Fruit fly (Drosophila melanogaster) whole organism, embryonic: ENCODE data around the gene CG4854.

ENCODE experiments used
- CG10209 ChIP-seq: fragments of 200-800 bp; sonication (Bioruptor generic); optimal IDR thresholded peaks from 3 replicates; lab custom pipeline; 2017; ENCODE audit warnings: missing biosample characterization, mild to moderate bottlenecking, missing genetic modification characterization, missing genetic modification reagents
- CG10274 ChIP-seq: fragments of 200-800 bp; sonication (Bioruptor generic); optimal IDR thresholded peaks from 3 replicates; lab custom pipeline; 2017; ENCODE audit warnings: missing biosample characterization, mild to moderate bottlenecking, missing genetic modification characterization
- CG10366 ChIP-seq: fragments of 200-800 bp; sonication (Bioruptor generic); IDR thresholded peaks from 2 replicates; pipeline ENCODE4 v1.3.6; 2022; ENCODE audit warnings: missing biosample characterization, missing genetic modification characterization
- CG10462 ChIP-seq: fragments of 200-800 bp; sonication (Bioruptor generic); optimal IDR thresholded peaks from 2 replicates; lab custom pipeline; 2016; ENCODE audit warnings: missing biosample characterization, missing genetic modification characterization
- CG11398 ChIP-seq: fragments of 200-800 bp; sonication (Bioruptor generic); optimal IDR thresholded peaks from 2 replicates; lab custom pipeline; 2016; ENCODE audit warnings: missing biosample characterization, missing genetic modification characterization
- CG12744 ChIP-seq: fragments of 200-800 bp; sonication (Bioruptor generic); optimal IDR thresholded peaks from 2 replicates; lab custom pipeline; 2016; ENCODE audit warnings: missing biosample characterization, missing genetic modification characterization
- CG13287 ChIP-seq: fragments of 200-800 bp; sonication (Bioruptor generic); IDR thresholded peaks from 2 replicates; pipeline ENCODE4 v1.3.6; 2022; ENCODE audit warnings: missing biosample characterization, missing genetic modification characterization; ENCODE audit not compliant: partially characterized antibody
- CG14014 ChIP-seq: fragments of 200-800 bp; sonication (Bioruptor generic); IDR thresholded peaks from 2 replicates; pipeline ENCODE4 v1.3.6; 2022; ENCODE audit warnings: missing biosample characterization, missing genetic modification characterization
- CG16815 ChIP-seq: fragments of 200-800 bp; sonication (Bioruptor generic); optimal IDR thresholded peaks from 3 replicates; lab custom pipeline; 2017; ENCODE audit warnings: missing biosample characterization, mild to moderate bottlenecking, missing genetic modification characterization
- CG16863 ChIP-seq: fragments of 200-800 bp; sonication (Bioruptor generic); optimal IDR thresholded peaks from 3 replicates; lab custom pipeline; 2016; ENCODE audit warnings: missing biosample characterization, missing genetic modification characterization
- CG17359 ChIP-seq: fragments of 200-800 bp; sonication (Bioruptor generic); optimal IDR thresholded peaks from 3 replicates; lab custom pipeline; 2018; ENCODE audit warnings: missing biosample characterization, mild to moderate bottlenecking, missing genetic modification characterization, moderate library complexity
- CG17568 ChIP-seq: fragments of 200-800 bp; sonication (Bioruptor generic); optimal IDR thresholded peaks from 2 replicates; lab custom pipeline; 2018; ENCODE audit warnings: missing biosample characterization, mild to moderate bottlenecking, missing genetic modification characterization, moderate library complexity
- CG17912 ChIP-seq: fragments of 200-800 bp; sonication (Bioruptor generic); optimal IDR thresholded peaks from 2 replicates; lab custom pipeline; 2018; ENCODE audit warnings: missing biosample characterization, mild to moderate bottlenecking, missing genetic modification characterization
- CG2116 ChIP-seq: fragments of 200-800 bp; sonication (Bioruptor generic); optimal IDR thresholded peaks from 3 replicates; lab custom pipeline; 2018; ENCODE audit warnings: missing biosample characterization, mild to moderate bottlenecking, missing genetic modification characterization
- CG2129 ChIP-seq: fragments of 200-800 bp; sonication (Bioruptor generic); IDR thresholded peaks from 2 replicates; pipeline ENCODE4 v1.3.6; 2022; ENCODE audit warnings: missing biosample characterization, missing genetic modification characterization; ENCODE audit not compliant: partially characterized antibody
- CG2875 ChIP-seq: fragments of 200-800 bp; sonication (Bioruptor generic); optimal IDR thresholded peaks from 2 replicates; lab custom pipeline; 2017; ENCODE audit warnings: missing biosample characterization, mild to moderate bottlenecking, missing genetic modification characterization, missing genetic modification reagents
- CG4360 ChIP-seq: fragments of 200-800 bp; sonication (Bioruptor generic); IDR thresholded peaks from 2 replicates; pipeline ENCODE4 v1.3.6; 2022; ENCODE audit warnings: missing biosample characterization, missing genetic modification characterization
- CG4820 ChIP-seq: fragments of 200-800 bp; sonication (Bioruptor generic); optimal IDR thresholded peaks from 3 replicates; lab custom pipeline; 2016; ENCODE audit warnings: missing biosample characterization, missing genetic modification characterization
- CG6272 ChIP-seq: fragments of 200-800 bp; sonication (Bioruptor generic); IDR thresholded peaks from 2 replicates; pipeline ENCODE4 v1.3.6; 2022; ENCODE audit warnings: missing biosample characterization, missing genetic modification characterization
- CG6654 ChIP-seq: fragments of 200-800 bp; sonication (Bioruptor generic); optimal IDR thresholded peaks from 2 replicates; lab custom pipeline; 2017; ENCODE audit warnings: missing biosample characterization, mild to moderate bottlenecking, missing genetic modification characterization
- CG6854 ChIP-seq: fragments of 200-800 bp; sonication (Bioruptor generic); optimal IDR thresholded peaks from 3 replicates; lab custom pipeline; 2017; ENCODE audit warnings: missing biosample characterization, mild to moderate bottlenecking, missing genetic modification characterization
- CG8388 ChIP-seq: fragments of 200-800 bp; sonication (Bioruptor generic); optimal IDR thresholded peaks from 2 replicates; lab custom pipeline; 2019; ENCODE audit warnings: missing biosample characterization, mild to moderate bottlenecking, missing genetic modification characterization, moderate library complexity
- CG9876 ChIP-seq: fragments of 200-800 bp; sonication (Bioruptor generic); optimal IDR thresholded peaks from 2 replicates; lab custom pipeline; 2016; ENCODE audit warnings: missing biosample characterization, missing genetic modification characterization
- CkIIα-i1 ChIP-seq: fragments of 200-800 bp; sonication (Bioruptor generic); IDR thresholded peaks from 2 replicates; pipeline ENCODE4 v1.3.6; 2022; ENCODE audit warnings: missing biosample characterization, missing genetic modification characterization
- Dfd ChIP-seq, 2 experiments: fragments of >200 bp; optimal IDR thresholded peaks; 2 replicates each; lab custom pipeline; 2017; ENCODE audit warnings: missing biosample characterization in 2 of 2, missing genetic modification characterization in 2 of 2
- Doc2 ChIP-seq: fragments of 200-800 bp; sonication (Bioruptor generic); IDR thresholded peaks from 2 replicates; pipeline ENCODE4 v1.3.6; 2022; ENCODE audit warnings: missing biosample characterization, missing genetic modification characterization
- Dref ChIP-seq: fragments of 200-800 bp; sonication (Bioruptor generic); IDR thresholded peaks from 2 replicates; pipeline ENCODE4 v1.3.6; 2022; ENCODE audit warnings: missing biosample characterization, missing genetic modification characterization
- Ets97D ChIP-seq: fragments of 200-800 bp; sonication (Bioruptor generic); optimal IDR thresholded peaks from 3 replicates; lab custom pipeline; 2016; ENCODE audit warnings: missing biosample characterization, missing genetic modification characterization
- Hey ChIP-seq: fragments of 200-800 bp; sonication (Bioruptor generic); optimal IDR thresholded peaks from 3 replicates; lab custom pipeline; 2018; ENCODE audit warnings: missing biosample characterization, mild to moderate bottlenecking, missing genetic modification characterization
- Hr3 ChIP-seq: fragments of 200-800 bp; sonication (Bioruptor generic); optimal IDR thresholded peaks from 3 replicates; lab custom pipeline; 2016; ENCODE audit warnings: missing biosample characterization, missing genetic modification characterization
- Myb ChIP-seq: fragments of 200-800 bp; sonication (Bioruptor generic); optimal IDR thresholded peaks from 2 replicates; lab custom pipeline; 2016; ENCODE audit warnings: missing biosample characterization, missing genetic modification characterization
- NFAT ChIP-seq: fragments of 200-800 bp; sonication (Bioruptor generic); IDR thresholded peaks from 2 replicates; pipeline ENCODE4 v1.3.6; 2022; ENCODE audit warnings: missing biosample characterization, missing genetic modification characterization
- NK7.1 ChIP-seq: fragments of 200-800 bp; sonication (Bioruptor generic); optimal IDR thresholded peaks from 3 replicates; lab custom pipeline; 2016; ENCODE audit warnings: missing biosample characterization, missing genetic modification characterization
- Oli ChIP-seq: fragments of 200-800 bp; sonication (Bioruptor generic); optimal IDR thresholded peaks from 2 replicates; lab custom pipeline; 2018; ENCODE audit warnings: missing biosample characterization, mild to moderate bottlenecking, missing genetic modification characterization, moderate library complexity
- Sin3A ChIP-seq: fragments of >200 bp; optimal IDR thresholded peaks from 2 replicates; lab custom pipeline; 2018
- Sox102F ChIP-seq: fragments of 200-800 bp; sonication (Bioruptor generic); optimal IDR thresholded peaks from 2 replicates; lab custom pipeline; 2018; ENCODE audit warnings: missing biosample characterization, mild to moderate bottlenecking, missing genetic modification characterization, moderate library complexity
- az2 ChIP-seq: fragments of 200-800 bp; sonication (Bioruptor generic); optimal IDR thresholded peaks from 3 replicates; lab custom pipeline; 2016; ENCODE audit warnings: missing biosample characterization, missing genetic modification characterization
- bbx ChIP-seq: fragments of 200-800 bp; sonication (Bioruptor generic); IDR thresholded peaks from 2 replicates; pipeline ENCODE4 v1.3.6; 2022; ENCODE audit warnings: missing biosample characterization, missing genetic modification characterization; ENCODE audit not compliant: partially characterized antibody
- bsh ChIP-seq, 2 experiments: fragments of 200-800 bp; sonication (Bioruptor generic); optimal IDR thresholded peaks; 2 replicates each; lab custom pipeline; 2017 to 2018; ENCODE audit warnings: mild to moderate bottlenecking in 2 of 2, missing biosample characterization in 2 of 2, missing genetic modification characterization in 2 of 2, moderate library complexity in 1 of 2
- chinmo ChIP-seq: fragments of 200-800 bp; sonication (Bioruptor generic); IDR thresholded peaks from 4 replicates; pipeline ENCODE4 v1.3.6; 2022; ENCODE audit warnings: missing biosample characterization, missing genetic modification characterization; ENCODE audit not compliant: partially characterized antibody
- ci ChIP-seq: fragments of 200-800 bp; sonication (Bioruptor generic); IDR thresholded peaks from 3 replicates; pipeline ENCODE4 v1.3.6; 2022; ENCODE audit warnings: missing biosample characterization, missing genetic modification characterization
- dmrt11E ChIP-seq: fragments of 200-800 bp; sonication (Bioruptor generic); optimal IDR thresholded peaks from 3 replicates; lab custom pipeline; 2018; ENCODE audit warnings: missing biosample characterization, mild to moderate bottlenecking, missing genetic modification characterization, moderate library complexity
- ewg ChIP-seq: fragments of 200-800 bp; sonication (Bioruptor generic); optimal IDR thresholded peaks from 3 replicates; lab custom pipeline; 2017; ENCODE audit warnings: mild to moderate bottlenecking, missing biosample characterization, missing genetic modification reagents, missing genetic modification characterization
- repo ChIP-seq: fragments of 200-800 bp; sonication (Bioruptor generic); optimal IDR thresholded peaks from 2 replicates; lab custom pipeline; 2016; ENCODE audit warnings: missing biosample characterization, missing genetic modification characterization
- ro ChIP-seq: fragments of 200-800 bp; sonication (Bioruptor generic); IDR thresholded peaks from 2 replicates; pipeline ENCODE4 v1.3.6; 2022; ENCODE audit warnings: missing biosample characterization, missing genetic modification characterization
- row ChIP-seq: fragments of 200-800 bp; sonication (Bioruptor generic); IDR thresholded peaks from 3 replicates; pipeline ENCODE4 v1.3.6; 2022; ENCODE audit warnings: missing biosample characterization, missing genetic modification characterization
- run ChIP-seq: fragments of 200-800 bp; sonication (Bioruptor generic); optimal IDR thresholded peaks from 3 replicates; lab custom pipeline; 2018; ENCODE audit warnings: missing biosample characterization, mild to moderate bottlenecking, missing genetic modification characterization
- sna ChIP-seq: fragments of 200-800 bp; sonication (Bioruptor generic); IDR thresholded peaks from 2 replicates; pipeline ENCODE4 v1.3.6; 2022; ENCODE audit warnings: missing biosample characterization, missing genetic modification characterization; ENCODE audit not compliant: partially characterized antibody
- trem ChIP-seq: fragments of 200-800 bp; optimal IDR thresholded peaks from 3 replicates; lab custom pipeline; 2019; ENCODE audit warnings: missing biosample characterization, mild to moderate bottlenecking, missing genetic modification characterization, moderate library complexity
- unc-4 ChIP-seq: fragments of 200-800 bp; sonication (Bioruptor generic); IDR thresholded peaks from 2 replicates; pipeline ENCODE4 v1.3.6; 2022; ENCODE audit warnings: missing biosample characterization, missing genetic modification characterization; ENCODE audit not compliant: partially characterized antibody
- vvl ChIP-seq: fragments of 200-800 bp; sonication (Bioruptor generic); IDR thresholded peaks from 2 replicates; pipeline ENCODE4 v1.3.6; 2022; ENCODE audit warnings: missing biosample characterization, missing genetic modification characterization

The CG4854 gene

DNA sequence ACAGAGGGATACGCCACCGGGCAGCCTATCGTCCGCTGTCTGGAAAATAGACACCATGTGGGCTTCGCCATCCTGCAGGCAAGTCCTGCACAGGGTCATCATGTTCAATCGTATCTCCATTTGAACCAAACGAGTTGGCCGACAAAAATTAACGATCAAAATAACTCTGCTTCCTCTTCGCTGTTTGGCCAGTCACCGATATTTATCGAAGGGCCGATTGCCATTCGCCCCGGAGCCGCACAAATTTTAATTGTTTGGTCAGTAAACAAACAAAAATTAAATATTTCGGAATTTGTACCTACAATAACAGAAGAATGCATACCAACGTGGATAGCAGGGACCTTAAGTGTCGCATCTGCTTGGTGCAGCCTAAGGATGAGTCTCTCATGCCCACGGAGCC lies at the start of gene CG4854, which contains the start of gene CG4424 (continued):
- no peak for TF ChIP-seq CG10366 (GFP tag; lab: Robert Waterston, UW)
- TF ChIP-seq CG17568 (GFP tag; lab: Kevin White, UChicago), result no peak
- no peak for TF ChIP-seq CG10209 (GFP tag; lab: Kevin White, UChicago)
- TF ChIP-seq sna (GFP tag; lab: Robert Waterston, UW), result no peak
- no peak for TF ChIP-seq CG4820
- TF ChIP-seq Dfd (GFP tag; optimal IDR thresholded peaks at IDR 0.05; lab: Kevin White, UChicago), result no peak
- no peak for TF ChIP-seq chinmo (GFP tag; lab: Robert Waterston, UW)
- TF ChIP-seq CkIIα-i1 (GFP tag; lab: Robert Waterston, UW), result no peak
- TF ChIP-seq unc-4, result peak; percentile 30; the same call in 1 of the 2 replicates
- no peak for TF ChIP-seq Hr3 (GFP tag; lab: Kevin White, UChicago)
- no peak for TF ChIP-seq CG17912 (GFP tag; lab: Kevin White, UChicago)
- no peak for TF ChIP-seq CG2116 (GFP tag; lab: Kevin White, UChicago)
- 0 out of 3 replicates have a peak, but pooled peaks have one; percentile 32 for TF ChIP-seq row (GFP tag; lab: Robert Waterston, UW)
- TF ChIP-seq Dref (GFP tag; lab: Robert Waterston, UW), result peak; percentile 60
- TF ChIP-seq CG10274 (GFP tag; lab: Kevin White, UChicago), result no peak
- peak; percentile 22 for TF ChIP-seq Sin3A
- no peak for TF ChIP-seq dmrt11E (tag; lab: Kevin White, UChicago)
- no peak for TF ChIP-seq CG6654 (GFP tag; lab: Kevin White, UChicago)
- peak; percentile 11 for TF ChIP-seq Ets97D (GFP tag; lab: Kevin White, UChicago)
- TF ChIP-seq CG16815 (GFP tag; lab: Kevin White, UChicago), result no peak
- no peak for TF ChIP-seq CG2875
- no peak for TF ChIP-seq CG6272 (GFP tag; lab: Robert Waterston, UW)
- TF ChIP-seq CG17359 (tag; lab: Kevin White, UChicago), result no peak
- no peak for TF ChIP-seq Hey (tag; lab: Kevin White, UChicago)
- TF ChIP-seq run (tag; lab: Kevin White, UChicago), result no peak
- no peak for TF ChIP-seq Sox102F (GFP tag; lab: Kevin White, UChicago)
- no peak for TF ChIP-seq ro
- TF ChIP-seq CG9876 (GFP tag; lab: Kevin White, UChicago), result no peak
- TF ChIP-seq CG10462, result no peak
- 0 out of 3 replicates have a peak, but pooled peaks have one; percentile 21 for TF ChIP-seq ci (GFP tag; lab: Robert Waterston, UW)
- peak; percentile 43; the same call in 1 of the 2 replicates for TF ChIP-seq bbx (GFP tag; lab: Robert Waterston, UW)
- TF ChIP-seq NK7.1, result no peak
- no peak for TF ChIP-seq bsh (GFP tag; optimal IDR thresholded peaks at IDR 0.05; lab: Kevin White, UChicago)
- no peak for TF ChIP-seq CG2129 (GFP tag; lab: Robert Waterston, UW)
- TF ChIP-seq Doc2 (GFP tag; lab: Robert Waterston, UW), result no peak
- peak; percentile 57; the same call in 1 of the 2 replicates for TF ChIP-seq CG13287 (GFP tag; lab: Robert Waterston, UW)
- TF ChIP-seq CG4360 (GFP tag; lab: Robert Waterston, UW), result no peak
- no peak for TF ChIP-seq CG14014 (GFP tag; lab: Robert Waterston, UW)
- no peak for TF ChIP-seq repo (GFP tag; lab: Kevin White, UChicago)
- peak; percentile 70 for TF ChIP-seq trem (tag; lab: Kevin White, UChicago)
- no peak for TF ChIP-seq Oli (tag; lab: Kevin White, UChicago)
- no peak for TF ChIP-seq ewg (GFP tag; lab: Kevin White, UChicago)
- TF ChIP-seq Myb (GFP tag; lab: Kevin White, UChicago), result peak; percentile 77
- no peak for TF ChIP-seq CG12744
- TF ChIP-seq CG11398, result no peak
- no peak for TF ChIP-seq CG16863 (GFP tag; lab: Kevin White, UChicago)
- TF ChIP-seq az2 (GFP tag; lab: Kevin White, UChicago), result no peak
- no peak for TF ChIP-seq CG8388 (GFP tag; lab: Kevin White, UChicago)
- TF ChIP-seq CG6854 (GFP tag; lab: Kevin White, UChicago), result no peak
- no peak for TF ChIP-seq vvl
- TF ChIP-seq NFAT, result no peak
